Fruit fly (Drosophila melanogaster) whole organism, prepupa: ENCODE results near the gene Bub1.

ENCODE experiments used
- Eip78C ChIP-seq: fragments of 200-800 bp; sonication (Bioruptor generic); peaks from one replicate; lab custom pipeline; 2016; ENCODE audit warnings: missing biosample characterization, missing genetic modification characterization
- acj6 ChIP-seq: fragments of 200-800 bp; sonication (Bioruptor generic); optimal IDR thresholded peaks from 3 replicates; lab custom pipeline; 2016; ENCODE audit warnings: missing biosample characterization, missing genetic modification characterization
- net ChIP-seq: fragments of 200-800 bp; sonication (Bioruptor generic); optimal IDR thresholded peaks from 3 replicates; lab custom pipeline; 2016; ENCODE audit warnings: missing biosample characterization, missing genetic modification characterization
- svp ChIP-seq: fragments of 200-800 bp; sonication (Bioruptor generic); peaks from one replicate; lab custom pipeline; 2016; ENCODE audit warnings: missing biosample characterization, missing genetic modification characterization

Bub1 gene

dm6 chr2L:5332574-5332973 lies 53.9 kb downstream of the Bub1 start:
- TF ChIP-seq svp (GFP tag; lab: Kevin White, UChicago) (peak; percentile 42), acj6 (GFP tag; lab: Kevin White, UChicago) (no peak), Eip78C (GFP tag; lab: Kevin White, UChicago) (peak; percentile 25), net (GFP tag; lab: Kevin White, UChicago) (no peak)
- TF ChIP-seq, all 60 proteins: peak for 2
